Fruit fly (Drosophila melanogaster) whole organism, embryonic: ENCODE results near the gene CG1847.
A peak's percentile ranks its signal among the peaks of the same experiment; 100 is the strongest.

Source experiments
- Adf1 ChIP-seq: fragments of 200-800 bp; sonication (Bioruptor generic); IDR thresholded peaks from 2 replicates; pipeline ENCODE4 v1.3.6; 2022; ENCODE audit warnings: missing biosample characterization, missing genetic modification characterization
- Aef1 ChIP-seq: fragments of 200-800 bp; sonication (Bioruptor generic); IDR thresholded peaks from 3 replicates; pipeline ENCODE4 v1.3.6; 2022; ENCODE audit warnings: missing biosample characterization, missing genetic modification characterization
- CG10267 ChIP-seq: fragments of 200-800 bp; sonication (Bioruptor generic); optimal IDR thresholded peaks from 2 replicates; lab custom pipeline; 2018; ENCODE audit warnings: missing biosample characterization, mild to moderate bottlenecking, missing genetic modification characterization, moderate library complexity
- CG10979 ChIP-seq: fragments of 200-800 bp; sonication (Bioruptor generic); optimal IDR thresholded peaks from 2 replicates; lab custom pipeline; 2018; ENCODE audit warnings: missing biosample characterization, mild to moderate bottlenecking, missing genetic modification characterization, moderate library complexity
- CG12219 ChIP-seq: fragments of 200-800 bp; sonication (Bioruptor generic); optimal IDR thresholded peaks from 3 replicates; lab custom pipeline; 2018; ENCODE audit warnings: missing biosample characterization, mild to moderate bottlenecking, missing genetic modification characterization
- CG12744 ChIP-seq: fragments of 200-800 bp; sonication (Bioruptor generic); optimal IDR thresholded peaks from 2 replicates; lab custom pipeline; 2016; ENCODE audit warnings: missing biosample characterization, missing genetic modification characterization
- CG13424 ChIP-seq: fragments of 200-800 bp; sonication (Bioruptor generic); optimal IDR thresholded peaks from 2 replicates; lab custom pipeline; 2019; ENCODE audit warnings: missing biosample characterization, mild to moderate bottlenecking, missing genetic modification characterization, moderate library complexity
- CG14014 ChIP-seq: fragments of 200-800 bp; sonication (Bioruptor generic); IDR thresholded peaks from 2 replicates; pipeline ENCODE4 v1.3.6; 2022; ENCODE audit warnings: missing biosample characterization, missing genetic modification characterization
- CG1529 ChIP-seq: fragments of 200-800 bp; sonication (Bioruptor generic); optimal IDR thresholded peaks from 3 replicates; lab custom pipeline; 2018; ENCODE audit warnings: missing biosample characterization, missing genetic modification characterization
- CG15479 ChIP-seq: fragments of 200-800 bp; sonication (Bioruptor generic); optimal IDR thresholded peaks from 3 replicates; lab custom pipeline; 2019; ENCODE audit warnings: missing biosample characterization, mild to moderate bottlenecking, missing genetic modification characterization, moderate library complexity
- CG16813 ChIP-seq: fragments of 200-800 bp; sonication (Bioruptor generic); IDR thresholded peaks from 3 replicates; pipeline ENCODE4 v1.3.6; 2022; ENCODE audit warnings: missing biosample characterization, missing genetic modification characterization; ENCODE audit not compliant: partially characterized antibody
- CG17829 ChIP-seq: fragments of 200-800 bp; optimal IDR thresholded peaks from 2 replicates; lab custom pipeline; 2019; ENCODE audit warnings: missing biosample characterization, mild to moderate bottlenecking, missing genetic modification characterization, moderate library complexity
- CG30403 ChIP-seq: fragments of 200-800 bp; sonication (Bioruptor generic); optimal IDR thresholded peaks from 3 replicates; lab custom pipeline; 2016; ENCODE audit warnings: missing biosample characterization, missing genetic modification characterization
- CG3163 ChIP-seq: fragments of 200-800 bp; sonication (Bioruptor generic); optimal IDR thresholded peaks from 3 replicates; lab custom pipeline; 2016; ENCODE audit warnings: missing biosample characterization, missing genetic modification characterization
- CG32772 ChIP-seq: fragments of 200-800 bp; sonication (Bioruptor generic); IDR thresholded peaks from 2 replicates; pipeline ENCODE4 v1.3.6; 2022; ENCODE audit warnings: missing biosample characterization, missing genetic modification characterization
- CG34224 ChIP-seq: fragments of 200-800 bp; sonication (Bioruptor generic); IDR thresholded peaks from 3 replicates; pipeline ENCODE4 v1.3.6; 2022; ENCODE audit warnings: missing biosample characterization, missing genetic modification characterization; ENCODE audit not compliant: partially characterized antibody
- CG5953 ChIP-seq: fragments of 200-800 bp; sonication (Bioruptor generic); IDR thresholded peaks from 2 replicates; pipeline ENCODE4 v1.3.6; 2022; ENCODE audit warnings: missing biosample characterization, missing genetic modification characterization
- CG6689 ChIP-seq: fragments of 200-800 bp; sonication (Bioruptor generic); IDR thresholded peaks from 2 replicates; pipeline ENCODE4 v1.3.6; 2022; ENCODE audit warnings: missing biosample characterization, missing genetic modification characterization
- CG6765 ChIP-seq: fragments of 200-800 bp; sonication (Bioruptor generic); optimal IDR thresholded peaks from 3 replicates; lab custom pipeline; 2017; ENCODE audit warnings: missing biosample characterization, mild to moderate bottlenecking, missing genetic modification characterization
- CG6854 ChIP-seq: fragments of 200-800 bp; sonication (Bioruptor generic); optimal IDR thresholded peaks from 3 replicates; lab custom pipeline; 2017; ENCODE audit warnings: missing biosample characterization, mild to moderate bottlenecking, missing genetic modification characterization
- CG7556 ChIP-seq: fragments of 200-800 bp; sonication (Bioruptor generic); optimal IDR thresholded peaks from 2 replicates; lab custom pipeline; 2017; ENCODE audit warnings: missing biosample characterization, mild to moderate bottlenecking, missing genetic modification characterization
- CG7745 ChIP-seq: fragments of 200-800 bp; sonication (Bioruptor generic); optimal IDR thresholded peaks from 2 replicates; lab custom pipeline; 2018; ENCODE audit warnings: missing biosample characterization, mild to moderate bottlenecking, missing genetic modification characterization, moderate library complexity
- CG7839 ChIP-seq: fragments of 200-800 bp; sonication (Bioruptor generic); optimal IDR thresholded peaks from 3 replicates; lab custom pipeline; 2018; ENCODE audit warnings: missing biosample characterization, mild to moderate bottlenecking, missing genetic modification characterization, moderate library complexity
- CkIIα-i1 ChIP-seq: fragments of 200-800 bp; sonication (Bioruptor generic); IDR thresholded peaks from 2 replicates; pipeline ENCODE4 v1.3.6; 2022; ENCODE audit warnings: missing biosample characterization, missing genetic modification characterization
- CoRest ChIP-seq: fragments of 200-800 bp; sonication (Bioruptor generic); optimal IDR thresholded peaks from 3 replicates; lab custom pipeline; 2018; ENCODE audit warnings: missing biosample characterization, mild to moderate bottlenecking, missing genetic modification characterization, moderate library complexity
- Dfd ChIP-seq, 2 experiments: fragments of >200 bp; optimal IDR thresholded peaks; 2 replicates each; lab custom pipeline; 2017; ENCODE audit warnings: missing biosample characterization in 2 of 2, missing genetic modification characterization in 2 of 2
- ERR ChIP-seq: fragments of 200-800 bp; sonication (Bioruptor generic); optimal IDR thresholded peaks from 2 replicates; lab custom pipeline; 2016; ENCODE audit warnings: missing biosample characterization, missing genetic modification characterization
- Elba2 ChIP-seq: fragments of 200-800 bp; sonication (Bioruptor generic); optimal IDR thresholded peaks from 3 replicates; lab custom pipeline; 2016; ENCODE audit warnings: missing biosample characterization, missing genetic modification characterization
- GATAe ChIP-seq: fragments of 200-800 bp; sonication (Bioruptor generic); conservative IDR thresholded peaks from 2 replicates; pipeline ENCODE4 v1.3.6; 2022; ENCODE audit warnings: missing biosample characterization, missing genetic modification characterization
- HLH54F ChIP-seq: fragments of 200-800 bp; sonication (Bioruptor generic); optimal IDR thresholded peaks from 3 replicates; lab custom pipeline; 2016; ENCODE audit warnings: missing biosample characterization, missing genetic modification characterization
- HLHmδ ChIP-seq: fragments of 200-800 bp; sonication (Bioruptor generic); optimal IDR thresholded peaks from 2 replicates; lab custom pipeline; 2018; ENCODE audit warnings: missing biosample characterization, mild to moderate bottlenecking, missing genetic modification characterization, moderate library complexity
- Hr3 ChIP-seq: fragments of 200-800 bp; sonication (Bioruptor generic); optimal IDR thresholded peaks from 3 replicates; lab custom pipeline; 2016; ENCODE audit warnings: missing biosample characterization, missing genetic modification characterization
- Hr51 ChIP-seq, 2 experiments: fragments of 200-800 bp; sonication (Bioruptor generic); optimal IDR thresholded peaks; 2 replicates in 1 of 2; 3 replicates in 1 of 2; lab custom pipeline; 2016 to 2018; ENCODE audit warnings: missing biosample characterization in 2 of 2, missing genetic modification characterization in 2 of 2, mild to moderate bottlenecking in 1 of 2, moderate library complexity in 1 of 2
- Nf-YC ChIP-seq: fragments of 200-800 bp; optimal IDR thresholded peaks from 3 replicates; lab custom pipeline; 2019; ENCODE audit warnings: missing biosample characterization, mild to moderate bottlenecking, missing genetic modification characterization, moderate library complexity
- NfI ChIP-seq: fragments of 200-800 bp; sonication (Bioruptor generic); optimal IDR thresholded peaks from 3 replicates; lab custom pipeline; 2018; ENCODE audit warnings: missing biosample characterization, mild to moderate bottlenecking, missing genetic modification characterization, moderate library complexity
- Oaz ChIP-seq: fragments of 200-800 bp; sonication (Bioruptor generic); IDR thresholded peaks from 2 replicates; pipeline ENCODE4 v1.3.6; 2022; ENCODE audit warnings: missing biosample characterization, missing genetic modification characterization
- Six4 ChIP-seq: fragments of 200-800 bp; sonication (Bioruptor generic); optimal IDR thresholded peaks from 2 replicates; lab custom pipeline; 2016; ENCODE audit warnings: missing biosample characterization, missing genetic modification characterization
- Xbp1 ChIP-seq: fragments of 200-800 bp; sonication (Bioruptor generic); optimal IDR thresholded peaks from 3 replicates; lab custom pipeline; 2016; ENCODE audit warnings: missing biosample characterization, mild to moderate bottlenecking, missing genetic modification characterization
- al ChIP-seq: fragments of 200-800 bp; sonication (Bioruptor generic); IDR thresholded peaks from 2 replicates; pipeline ENCODE4 v1.3.6; 2022; ENCODE audit warnings: missing biosample characterization, missing genetic modification characterization
- ase ChIP-seq: fragments of 200-800 bp; sonication (Bioruptor generic); IDR thresholded peaks from 3 replicates; pipeline ENCODE4 v1.3.6; 2022; ENCODE audit warnings: missing biosample characterization, missing genetic modification characterization
- ash1 ChIP-seq: fragments of 200-800 bp; sonication (Bioruptor generic); optimal IDR thresholded peaks from 2 replicates; lab custom pipeline; 2018; ENCODE audit warnings: missing biosample characterization, mild to moderate bottlenecking, missing genetic modification characterization
- disco-r ChIP-seq: fragments of 200-800 bp; sonication (Bioruptor generic); optimal IDR thresholded peaks from 2 replicates; lab custom pipeline; 2016; ENCODE audit warnings: missing biosample characterization, missing genetic modification characterization
- dmrt11E ChIP-seq: fragments of 200-800 bp; sonication (Bioruptor generic); optimal IDR thresholded peaks from 3 replicates; lab custom pipeline; 2018; ENCODE audit warnings: missing biosample characterization, mild to moderate bottlenecking, missing genetic modification characterization, moderate library complexity
- eve ChIP-seq, 2 experiments: fragments of >200 bp; optimal IDR thresholded peaks; 2 replicates each; lab custom pipeline; 2017; ENCODE audit warnings: missing biosample characterization in 2 of 2, missing genetic modification characterization in 2 of 2
- gcm2 ChIP-seq: fragments of 200-800 bp; sonication (Bioruptor generic); optimal IDR thresholded peaks from 2 replicates; lab custom pipeline; 2016; ENCODE audit warnings: missing biosample characterization, missing genetic modification characterization
- gsb ChIP-seq: fragments of 200-800 bp; sonication (Bioruptor generic); IDR thresholded peaks from 2 replicates; pipeline ENCODE4 v1.3.6; 2022; ENCODE audit warnings: missing biosample characterization, missing genetic modification characterization
- hb ChIP-seq: fragments of 200-800 bp; sonication (Bioruptor generic); IDR thresholded peaks from 3 replicates; pipeline ENCODE4 v1.3.6; 2022; ENCODE audit warnings: missing biosample characterization, missing genetic modification characterization; ENCODE audit not compliant: partially characterized antibody
- kay ChIP-seq: fragments of 200-800 bp; sonication (Bioruptor generic); optimal IDR thresholded peaks from 2 replicates; lab custom pipeline; 2016; ENCODE audit warnings: missing biosample characterization, missing genetic modification characterization
- ranshi ChIP-seq: fragments of 200-800 bp; sonication (Bioruptor generic); IDR thresholded peaks from 2 replicates; pipeline ENCODE4 v1.3.6; 2022; ENCODE audit warnings: missing biosample characterization, missing genetic modification characterization
- repo ChIP-seq: fragments of 200-800 bp; sonication (Bioruptor generic); optimal IDR thresholded peaks from 2 replicates; lab custom pipeline; 2016; ENCODE audit warnings: missing biosample characterization, missing genetic modification characterization
- sisA ChIP-seq: fragments of 200-800 bp; sonication (Bioruptor generic); IDR thresholded peaks from 2 replicates; pipeline ENCODE4 v1.3.6; 2022; ENCODE audit warnings: missing biosample characterization, missing genetic modification characterization
- ttk ChIP-seq: fragments of 200-800 bp; sonication (Bioruptor generic); IDR thresholded peaks from 2 replicates; pipeline ENCODE4 v2.1.2; 2022; ENCODE audit warnings: missing biosample characterization, missing genetic modification characterization

CG1847 gene

dm6 chrX:11888142-11888541 lies 19.2 kb downstream of the CG1847 start, which contains the start of gene CG1840 (continued):
- no peak for TF ChIP-seq CG12219 (GFP tag; lab: Kevin White, UChicago)
- TF ChIP-seq ranshi: no peak
- TF ChIP-seq CG17829 (tag; lab: Kevin White, UChicago): no peak
- no peak for TF ChIP-seq CG3163 (GFP tag; lab: Kevin White, UChicago)
- no peak for TF ChIP-seq CG7745 (tag; lab: Kevin White, UChicago)
- TF ChIP-seq ase (GFP tag; lab: Robert Waterston, UW): no peak
- no peak for TF ChIP-seq CG6854 (GFP tag; lab: Kevin White, UChicago)
- TF ChIP-seq eve (GFP tag; optimal IDR thresholded peaks at IDR 0.05; lab: Kevin White, UChicago): no peak
- no peak for TF ChIP-seq Hr51 (GFP tag; optimal IDR thresholded peaks at IDR 0.05; lab: Kevin White, UChicago)
- TF ChIP-seq ash1: no peak
- no peak for TF ChIP-seq CG6765
- TF ChIP-seq CG14014 (GFP tag; lab: Robert Waterston, UW): 0 out of 2 replicates have a peak, but pooled peaks have one; percentile 13
- TF ChIP-seq Dfd (GFP tag; optimal IDR thresholded peaks at IDR 0.05; lab: Kevin White, UChicago): no peak
- peak; percentile 59; the same call in 1 of the 2 replicates for TF ChIP-seq CG32772 (GFP tag; lab: Robert Waterston, UW)
- TF ChIP-seq gsb (GFP tag; lab: Robert Waterston, UW): no peak
- peak; percentile 78 for TF ChIP-seq CG34224 (GFP tag; lab: Robert Waterston, UW)
- TF ChIP-seq repo (GFP tag; lab: Kevin White, UChicago): no peak
- TF ChIP-seq Oaz: no peak
- no peak for TF ChIP-seq CG7839 (tag; lab: Kevin White, UChicago)
- TF ChIP-seq sisA (GFP tag; lab: Robert Waterston, UW): no peak
- TF ChIP-seq CG30403 (GFP tag; lab: Kevin White, UChicago): no peak
- TF ChIP-seq CG1529 (GFP tag; lab: Kevin White, UChicago): no peak
- TF ChIP-seq kay (GFP tag; lab: Kevin White, UChicago): no peak
- TF ChIP-seq Nf-YC (tag; lab: Kevin White, UChicago): no peak
- TF ChIP-seq ERR (GFP tag; lab: Kevin White, UChicago): no peak
- TF ChIP-seq HLH54F (GFP tag; lab: Kevin White, UChicago): no peak
- no peak for TF ChIP-seq NfI (GFP tag; lab: Kevin White, UChicago)
- no peak for TF ChIP-seq HLHmδ (GFP tag; lab: Kevin White, UChicago)
- TF ChIP-seq Adf1 (GFP tag; lab: Robert Waterston, UW): no peak
- peak; percentile 76 for TF ChIP-seq Xbp1 (GFP tag; lab: Kevin White, UChicago)
- 0 out of 3 replicates have a peak, but pooled peaks have one; percentile 60 for TF ChIP-seq hb
- no peak for TF ChIP-seq CG7556
- TF ChIP-seq CoRest (tag; lab: Kevin White, UChicago): no peak
- no peak for TF ChIP-seq disco-r (GFP tag; lab: Kevin White, UChicago)
- no peak for TF ChIP-seq Hr3 (GFP tag; lab: Kevin White, UChicago)
- no peak for TF ChIP-seq dmrt11E
- no peak for TF ChIP-seq ttk
- TF ChIP-seq CG15479 (GFP tag; lab: Kevin White, UChicago): no peak
- no peak for TF ChIP-seq CG10979 (tag; lab: Kevin White, UChicago)
- TF ChIP-seq CG5953 (GFP tag; lab: Robert Waterston, UW): no peak
- TF ChIP-seq al: no peak
- TF ChIP-seq CG13424 (tag; lab: Kevin White, UChicago): peak; percentile 10
- peak; percentile 65 for TF ChIP-seq CG16813
- TF ChIP-seq CG6689 (GFP tag; lab: Robert Waterston, UW): no peak
- TF ChIP-seq gcm2 (GFP tag; lab: Kevin White, UChicago): no peak
- no peak for TF ChIP-seq CkIIα-i1 (GFP tag; lab: Robert Waterston, UW)
- no peak for TF ChIP-seq Elba2 (GFP tag; lab: Kevin White, UChicago)
- no peak for TF ChIP-seq Aef1 (GFP tag; lab: Robert Waterston, UW)
- peak; percentile 44 for TF ChIP-seq CG10267 (tag; lab: Kevin White, UChicago)
- no peak for TF ChIP-seq GATAe (GFP tag; lab: Robert Waterston, UW)
- no peak for TF ChIP-seq Six4
- no peak for TF ChIP-seq CG12744 (GFP tag; lab: Kevin White, UChicago)
